Worm (Caenorhabditis elegans): ENCODE data around the gene C05G5.3.

C05G5.3 gene

DNA sequence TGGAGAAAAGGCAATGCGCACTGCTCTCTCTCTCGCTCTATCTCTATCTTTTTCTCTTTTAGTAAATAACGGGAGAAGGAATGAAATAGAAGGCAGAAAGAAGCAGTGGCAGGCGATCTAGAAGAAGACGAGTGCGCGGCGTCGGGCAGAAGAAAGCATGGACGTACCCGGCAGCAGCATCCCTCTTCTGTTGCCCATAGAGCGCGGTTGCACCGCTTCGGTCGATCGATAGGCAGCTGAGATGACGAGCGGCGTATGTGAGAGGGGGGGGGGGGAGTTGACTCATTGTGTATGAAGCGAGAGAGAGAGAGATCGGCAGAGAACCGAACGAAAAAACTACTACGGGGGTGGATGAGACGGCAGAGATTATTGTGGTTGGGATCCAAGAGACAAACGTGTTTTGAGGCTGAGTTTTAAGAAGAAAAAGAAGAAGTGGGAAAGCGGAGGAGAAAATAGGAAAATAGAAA, 43.6 kb downstream of the C05G5.3 start:
- peak; percentile 92 for TF ChIP-seq jun-1 (tag; optimal IDR thresholded peaks at IDR 0.05)
- peak; percentile 96 for TF ChIP-seq nhr-47 (tag; optimal IDR thresholded peaks at IDR 0.05)
- no peak for TF ChIP-seq ces-1 (GFP tag; optimal IDR thresholded peaks at IDR 0.05)
- peak; percentile 88 for TF ChIP-seq mep-1 (tag; optimal IDR thresholded peaks at IDR 0.05)
- TF ChIP-seq nhr-237 (tag; optimal IDR thresholded peaks at IDR 0.05), result peak; percentile 81
- no peak for TF ChIP-seq unc-62 (GFP tag; optimal IDR thresholded peaks at IDR 0.05)
- peak; percentile 54 for TF ChIP-seq blmp-1 (tag; optimal IDR thresholded peaks at IDR 0.05)
- no peak for TF ChIP-seq hlh-17 (GFP tag; optimal IDR thresholded peaks at IDR 0.05; ENCODE audit: borderline replicate concordance)
- peak; percentile 77 for TF ChIP-seq nhr-77 (tag; optimal IDR thresholded peaks at IDR 0.05)
- no peak for TF ChIP-seq ets-5 (GFP tag; IDR thresholded peaks at IDR 0.05)
- TF ChIP-seq pqm-1 (tag; optimal IDR thresholded peaks at IDR 0.05), result no peak
- TF ChIP-seq fos-1 (tag; optimal IDR thresholded peaks at IDR 0.05), result peak; percentile 89
- TF ChIP-seq hpl-2 (GFP tag; optimal IDR thresholded peaks at IDR 0.05), result no peak
- TF ChIP-seq efl-1 (optimal IDR thresholded peaks at IDR 0.05), result peak; percentile 71 to 79
- TF ChIP-seq efl-1 (GFP tag; optimal IDR thresholded peaks at IDR 0.05 in 1 of 2), result peak; percentile 53 to 95
- peak; percentile 61 for TF ChIP-seq sup-37 (GFP tag; optimal IDR thresholded peaks at IDR 0.05)
- TF ChIP-seq zip-4 (GFP tag; optimal IDR thresholded peaks at IDR 0.05), result peak; percentile 54
- TF ChIP-seq egl-13 (tag; optimal IDR thresholded peaks at IDR 0.05), result peak; percentile 95
- peak; percentile 74 for TF ChIP-seq lin-15B (tag; optimal IDR thresholded peaks at IDR 0.05)
- peak in 4 of 6 experiments; percentile 20 to 79 (median 48) for TF ChIP-seq elt-3 (tag; optimal IDR thresholded peaks at IDR 0.05)
- peak; percentile 90 for TF ChIP-seq C16A3.4 (tag; optimal IDR thresholded peaks at IDR 0.05)
- TF ChIP-seq unc-98 (GFP tag; IDR thresholded peaks at IDR 0.05), result no peak
- peak in 1 of 2 experiments; percentile 72 for TF ChIP-seq ztf-11 (tag; optimal IDR thresholded peaks at IDR 0.05)
- peak; percentile 89 for TF ChIP-seq ceh-8 (GFP tag; optimal IDR thresholded peaks at IDR 0.05)
- peak; percentile 61 for TF ChIP-seq pag-3 (tag; optimal IDR thresholded peaks at IDR 0.05; ENCODE audit: borderline replicate concordance, insufficient read depth)
- peak; percentile 87 for TF ChIP-seq dsc-1 (tag; optimal IDR thresholded peaks at IDR 0.05)
- peak; percentile 58 for TF ChIP-seq ztf-4 (tag; optimal IDR thresholded peaks at IDR 0.05)
- TF ChIP-seq ceh-82 (tag; optimal IDR thresholded peaks at IDR 0.05), result peak; percentile 91 to 96 (median 93)
- peak; percentile 97 for TF ChIP-seq nhr-71 (tag; optimal IDR thresholded peaks at IDR 0.05)
- TF ChIP-seq grh-1 (GFP tag; IDR thresholded peaks at IDR 0.05), result peak; percentile 86
- TF ChIP-seq aha-1 (tag; optimal IDR thresholded peaks at IDR 0.05), result peak; percentile 87
- no peak for TF ChIP-seq lin-39 (tag; optimal IDR thresholded peaks at IDR 0.05)
- TF ChIP-seq rnt-1 (tag; optimal IDR thresholded peaks at IDR 0.05), result peak; percentile 87
- no peak for TF ChIP-seq alr-1 (tag; optimal IDR thresholded peaks at IDR 0.05; ENCODE audit: borderline replicate concordance)
- peak; percentile 71 for TF ChIP-seq lir-3 (tag; optimal IDR thresholded peaks at IDR 0.05; ENCODE audit: poor library complexity)
- peak; percentile 84 to 89 for TF ChIP-seq lsy-2 (tag; optimal IDR thresholded peaks at IDR 0.05)
- TF ChIP-seq ceh-88 (GFP tag; IDR thresholded peaks at IDR 0.05), result peak; percentile 40; the same call in 1 of the 2 replicates
- TF ChIP-seq xbp-1 (tag; optimal IDR thresholded peaks at IDR 0.05), result peak; percentile 92
- TF ChIP-seq lin-14 (GFP tag; optimal IDR thresholded peaks at IDR 0.05), result peak; percentile 100
- peak; percentile 42 to 69 (median 43) for TF ChIP-seq dpl-1 (GFP tag; optimal IDR thresholded peaks at IDR 0.05)
- TF ChIP-seq aly-2 (tag; optimal IDR thresholded peaks at IDR 0.05), result no peak
- TF ChIP-seq Y116A8C.19 (tag; optimal IDR thresholded peaks at IDR 0.05; ENCODE audit: borderline replicate concordance), result no peak
- TF ChIP-seq snu-23 (GFP tag; optimal IDR thresholded peaks at IDR 0.05), result peak; percentile 94
- peak; percentile 78 to 81 for TF ChIP-seq lin-35 (GFP tag; optimal IDR thresholded peaks at IDR 0.05)
- TF ChIP-seq mdl-1 (tag; optimal IDR thresholded peaks at IDR 0.05), result peak; percentile 44 to 82
- no peak for TF ChIP-seq elt-2 (tag; optimal IDR thresholded peaks at IDR 0.05)
- TF ChIP-seq C34B4.2 (tag; optimal IDR thresholded peaks at IDR 0.05), result no peak
- peak; percentile 64 for TF ChIP-seq unc-130 (tag; optimal IDR thresholded peaks at IDR 0.05)
- TF ChIP-seq nhr-84 (tag; optimal IDR thresholded peaks at IDR 0.05), result no peak
- peak; percentile 89 for TF ChIP-seq mef-2 (tag; optimal IDR thresholded peaks at IDR 0.05)
- TF ChIP-seq hlh-4 (tag; optimal IDR thresholded peaks at IDR 0.05), result no peak
- no peak for TF ChIP-seq tlp-1 (tag; optimal IDR thresholded peaks at IDR 0.05)

Data from whole organism, L1 larva.